Worm (Caenorhabditis elegans) whole organism, late embryonic: ENCODE measurements around the gene vit-2.

Experiments
- C08G9.2 ChIP-seq: sonication (generic microtip); optimal IDR thresholded peaks from 2 replicates; lab custom pipeline; 2016; ENCODE audit warnings: mild to moderate bottlenecking, missing genetic modification characterization, moderate library complexity, missing compliant biosample characterization
- C38D4.7 ChIP-seq: fragments of 200-800 bp; sonication (Bioruptor generic); optimal IDR thresholded peaks from 2 replicates; lab custom pipeline; 2018; ENCODE audit warnings: mild to moderate bottlenecking, missing genetic modification characterization, moderate library complexity, missing compliant biosample characterization
- K09A11.1 ChIP-seq: sonication (generic microtip); optimal IDR thresholded peaks from 2 replicates; lab custom pipeline; 2017; ENCODE audit warnings: antibody characterized with exemption, mild to moderate bottlenecking, missing genetic modification characterization, missing compliant biosample characterization; ENCODE audit not compliant: insufficient read depth
- T23F11.4 ChIP-seq: fragments of 200-800 bp; sonication (Bioruptor generic); optimal IDR thresholded peaks from 2 replicates; lab custom pipeline; 2018; ENCODE audit warnings: mild to moderate bottlenecking, missing genetic modification characterization, missing compliant biosample characterization
- Y22D7AL.16 ChIP-seq: sonication (generic microtip); optimal IDR thresholded peaks from 2 replicates; lab custom pipeline; 2016; ENCODE audit warnings: missing genetic modification characterization, missing compliant biosample characterization
- ama-1 ChIP-seq: fragments of 150-350 bp; optimal IDR thresholded peaks from 2 replicates; lab custom pipeline; 2014
- ceh-18 ChIP-seq: sonication (generic microtip); optimal IDR thresholded peaks from 2 replicates; lab custom pipeline; 2016; ENCODE audit warnings: missing genetic modification characterization, missing compliant biosample characterization
- ceh-19 ChIP-seq: fragments of 200-800 bp; sonication (Bioruptor generic); optimal IDR thresholded peaks from 2 replicates; lab custom pipeline; 2018; ENCODE audit warnings: mild to moderate bottlenecking, missing genetic modification characterization, missing compliant biosample characterization
- ceh-22 ChIP-seq: sonication (generic microtip); optimal IDR thresholded peaks from 2 replicates; lab custom pipeline; 2017; ENCODE audit warnings: missing biosample characterization, missing genetic modification characterization
- ceh-31 ChIP-seq: sonication (generic microtip); optimal IDR thresholded peaks from 2 replicates; lab custom pipeline; 2016; ENCODE audit warnings: missing genetic modification characterization, missing compliant biosample characterization
- ceh-34 ChIP-seq: sonication (generic microtip); optimal IDR thresholded peaks from 2 replicates; lab custom pipeline; 2016; ENCODE audit warnings: mild to moderate bottlenecking, missing genetic modification characterization, missing compliant biosample characterization
- ceh-45 ChIP-seq: fragments of 200-800 bp; sonication (Bioruptor generic); IDR thresholded peaks from 2 replicates; pipeline ENCODE4 v1.3.6; 2022; ENCODE audit warnings: missing genetic modification reagents, missing genetic modification characterization, missing compliant biosample characterization
- ceh-6 ChIP-seq: fragments of 200-800 bp; sonication (Bioruptor generic); optimal IDR thresholded peaks from 2 replicates; lab custom pipeline; 2018; ENCODE audit warnings: mild to moderate bottlenecking, missing genetic modification characterization, missing compliant biosample characterization
- che-1 ChIP-seq: sonication (generic microtip); optimal IDR thresholded peaks from 2 replicates; lab custom pipeline; 2016; ENCODE audit warnings: mild to moderate bottlenecking, missing genetic modification characterization, missing compliant biosample characterization
- dmd-4 ChIP-seq: sonication (generic microtip); optimal IDR thresholded peaks from 2 replicates; lab custom pipeline; 2016; ENCODE audit warnings: borderline replicate concordance, missing genetic modification characterization, missing compliant biosample characterization
- elt-4 ChIP-seq: sonication (generic microtip); optimal IDR thresholded peaks from 2 replicates; lab custom pipeline; 2016; ENCODE audit warnings: missing genetic modification characterization, missing compliant biosample characterization
- ets-4 ChIP-seq: sonication (generic microtip); optimal IDR thresholded peaks from 2 replicates; lab custom pipeline; 2016; ENCODE audit warnings: missing genetic modification characterization, missing compliant biosample characterization
- eyg-1 ChIP-seq: sonication (generic microtip); optimal IDR thresholded peaks from 2 replicates; lab custom pipeline; 2016; ENCODE audit warnings: missing genotype, missing genetic modification characterization, missing compliant biosample characterization
- fax-1 ChIP-seq: sonication (generic microtip); optimal IDR thresholded peaks from 2 replicates; lab custom pipeline; 2016; ENCODE audit warnings: missing genotype, missing genetic modification characterization, missing compliant biosample characterization
- fkh-6 ChIP-seq: sonication (generic microtip); optimal IDR thresholded peaks from 2 replicates; lab custom pipeline; 2016; ENCODE audit warnings: missing genetic modification characterization, missing compliant biosample characterization
- gmeb-2 ChIP-seq: sonication (generic microtip); optimal IDR thresholded peaks from 2 replicates; lab custom pipeline; 2016; ENCODE audit warnings: missing genetic modification characterization, inconsistent platforms, missing compliant biosample characterization
- hlh-15 ChIP-seq: sonication (generic microtip); optimal IDR thresholded peaks from 2 replicates; lab custom pipeline; 2016; ENCODE audit warnings: missing genetic modification characterization, missing compliant biosample characterization
- hlh-6 ChIP-seq: sonication (generic microtip); optimal IDR thresholded peaks from 2 replicates; lab custom pipeline; 2016; ENCODE audit warnings: missing genotype, missing genetic modification characterization, missing compliant biosample characterization
- hlh-8 ChIP-seq: sonication (generic microtip); optimal IDR thresholded peaks from 2 replicates; lab custom pipeline; 2016; ENCODE audit warnings: missing genotype, missing genetic modification characterization, missing compliant biosample characterization
- lim-6 ChIP-seq: sonication (generic microtip); optimal IDR thresholded peaks from 2 replicates; lab custom pipeline; 2016; ENCODE audit warnings: missing genetic modification characterization, missing compliant biosample characterization
- nfya-1 ChIP-seq: sonication (generic microtip); optimal IDR thresholded peaks from 2 replicates; lab custom pipeline; 2017; ENCODE audit warnings: missing genetic modification characterization, mild to moderate bottlenecking, missing compliant biosample characterization, antibody characterized with exemption, moderate library complexity
- nhr-11 ChIP-seq: fragments of 150-350 bp; optimal IDR thresholded peaks from 2 replicates; lab custom pipeline; 2014; ENCODE audit warnings: missing biosample characterization, missing genetic modification characterization
- nhr-232 ChIP-seq: sonication (generic microtip); optimal IDR thresholded peaks from 2 replicates; lab custom pipeline; 2016; ENCODE audit warnings: missing genetic modification characterization, missing compliant biosample characterization
- npax-4 ChIP-seq: sonication (generic microtip); optimal IDR thresholded peaks from 2 replicates; lab custom pipeline; 2016; ENCODE audit warnings: missing genetic modification characterization, missing compliant biosample characterization
- odd-2 ChIP-seq: sonication (generic microtip); optimal IDR thresholded peaks from 2 replicates; lab custom pipeline; 2017; ENCODE audit warnings: antibody characterized with exemption, mild to moderate bottlenecking, missing genetic modification characterization, missing compliant biosample characterization
- pax-1 ChIP-seq: fragments of 150-350 bp; optimal IDR thresholded peaks from 2 replicates; lab custom pipeline; 2014; ENCODE audit warnings: missing biosample characterization, missing genetic modification characterization
- pha-2 ChIP-seq: sonication (generic microtip); optimal IDR thresholded peaks from 2 replicates; lab custom pipeline; 2017; ENCODE audit warnings: mild to moderate bottlenecking, missing genetic modification characterization, missing compliant biosample characterization
- pha-4 ChIP-seq: fragments of 150-350 bp; optimal IDR thresholded peaks from 2 replicates; lab custom pipeline; 2018; ENCODE audit warnings: missing biosample characterization, missing genetic modification reagents, missing genetic modification characterization
- pqm-1 ChIP-seq: sonication (generic microtip); optimal IDR thresholded peaks from 2 replicates; lab custom pipeline; 2016; ENCODE audit warnings: missing genetic modification characterization, missing compliant biosample characterization
- pros-1 ChIP-seq: fragments of 150-350 bp; optimal IDR thresholded peaks from 2 replicates; lab custom pipeline; 2014; ENCODE audit warnings: missing biosample characterization, missing genetic modification reagents, missing genetic modification characterization
- ref-2 ChIP-seq: sonication (generic microtip); optimal IDR thresholded peaks from 2 replicates; lab custom pipeline; 2016; ENCODE audit warnings: missing genetic modification characterization, missing compliant biosample characterization
- rnt-1 ChIP-seq: sonication (generic microtip); optimal IDR thresholded peaks from 2 replicates; lab custom pipeline; 2016; ENCODE audit warnings: missing genetic modification characterization, missing compliant biosample characterization
- sox-2 ChIP-seq: fragments of 200-800 bp; sonication (Bioruptor generic); IDR thresholded peaks from 2 replicates; pipeline ENCODE4 v1.3.6; 2022; ENCODE audit warnings: missing genetic modification reagents, missing genetic modification characterization, missing compliant biosample characterization
- sox-4 ChIP-seq: sonication (generic microtip); optimal IDR thresholded peaks from 2 replicates; lab custom pipeline; 2017; ENCODE audit warnings: mild to moderate bottlenecking, missing genetic modification characterization, inconsistent platforms, missing compliant biosample characterization
- tbx-7 ChIP-seq: sonication (generic microtip); optimal IDR thresholded peaks from 2 replicates; lab custom pipeline; 2016; ENCODE audit warnings: missing genotype, missing genetic modification characterization, missing compliant biosample characterization
- ttx-3 ChIP-seq: sonication (generic microtip); optimal IDR thresholded peaks from 2 replicates; lab custom pipeline; 2016; ENCODE audit warnings: missing genetic modification reagents, missing genetic modification characterization, missing compliant biosample characterization
- unc-3 ChIP-seq, 2 experiments: fragments of 200-800 bp in 1 of 2; sonication (Bioruptor generic) in 1 of 2; sonication (generic microtip) in 1 of 2; conservative IDR thresholded peaks in 1 of 2; optimal IDR thresholded peaks in 1 of 2; 2 replicates each; pipeline versions ENCODE4 v1.3.6 to Lab custom; 2016 to 2022; ENCODE audit warnings: missing compliant biosample characterization in 2 of 2, missing genetic modification characterization in 2 of 2, missing genetic modification reagents in 1 of 2
- unc-55 ChIP-seq: sonication (generic microtip); optimal IDR thresholded peaks from 2 replicates; lab custom pipeline; 2017; ENCODE audit warnings: missing biosample characterization, missing genetic modification reagents, missing genetic modification characterization

The vit-2 gene

DNA sequence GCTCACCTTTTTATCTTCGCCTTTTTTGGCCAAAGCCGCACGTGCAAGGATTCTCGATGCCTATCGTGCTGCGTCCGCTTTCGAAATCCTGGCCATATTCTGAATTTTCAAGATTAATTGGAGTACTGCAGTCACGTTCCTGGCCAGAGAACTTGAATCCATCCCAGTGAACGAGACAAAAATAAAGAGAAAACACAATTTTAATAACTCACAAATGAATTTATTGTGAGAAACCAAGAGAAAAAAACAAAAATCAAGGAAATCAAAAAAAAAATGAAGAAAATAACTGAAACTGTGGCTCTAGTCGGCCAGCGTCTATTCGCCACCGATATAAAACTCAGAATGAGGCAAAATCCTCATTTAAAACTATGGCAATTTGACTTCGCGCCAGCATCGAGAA, 41.7 kb upstream of the vit-2 start, which contains the start of gene C24H10.4:
Gene C24H10.4 (minus strand): TSS at position 101 of the 400 bp plus-strand sequence.
- TF ChIP-seq dmd-4 (tag; lab: Kevin White, UChicago) (no peak), T23F11.4 (GFP tag; lab: Kevin White, UChicago) (no peak), tbx-7 (tag; lab: Kevin White, UChicago) (no peak), odd-2 (tag; lab: Kevin White, UChicago) (no peak), C38D4.7 (GFP tag; lab: Kevin White, UChicago) (no peak), K09A11.1 (tag; lab: Kevin White, UChicago) (no peak), nfya-1 (tag; lab: Kevin White, UChicago) (no peak), eyg-1 (tag; lab: Kevin White, UChicago) (no peak), pros-1 (no peak), hlh-8 (no peak), unc-55 (GFP tag; lab: Kevin White, UChicago) (no peak), ceh-45 (GFP tag; lab: Robert Waterston, UW) (no peak), nhr-11 (tag; lab: Kevin White, UChicago) (no peak), ref-2 (tag; lab: Kevin White, UChicago) (no peak), ceh-6 (GFP tag; lab: Kevin White, UChicago) (no peak), ceh-18 (tag; lab: Kevin White, UChicago) (no peak), ceh-34 (tag; lab: Kevin White, UChicago) (no peak), unc-3 (GFP tag; conservative IDR thresholded peaks at IDR 0.05; lab: Robert Waterston, UW) (no peak), unc-3 (tag; optimal IDR thresholded peaks at IDR 0.05; lab: Kevin White, UChicago) (no peak), pqm-1 (tag; lab: Kevin White, UChicago) (no peak), ets-4 (tag; lab: Kevin White, UChicago) (no peak)

DNA sequence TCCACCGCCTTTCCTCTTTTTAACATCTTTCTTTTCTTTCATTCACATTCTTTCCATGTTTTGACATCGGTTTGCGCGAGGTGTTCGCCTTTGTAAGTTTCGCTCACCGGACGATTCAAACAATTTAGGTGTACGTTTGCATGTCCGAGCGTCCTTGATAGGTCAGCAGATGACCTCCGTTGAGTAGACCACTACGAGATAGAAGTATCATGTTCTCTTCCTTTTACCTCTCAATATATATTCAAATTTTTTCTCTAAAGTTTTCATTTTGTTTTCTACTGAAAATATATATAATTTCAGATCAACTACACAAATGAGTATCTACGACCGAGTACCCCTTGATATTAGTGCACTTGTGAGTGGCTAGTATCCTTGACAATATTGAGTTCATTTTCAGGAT, 40.1 kb upstream of the vit-2 start, which contains the start of gene C24H10.3:
Gene C24H10.3 (plus strand): TSS at position 301 of the 400 bp plus-strand sequence.
- TF ChIP-seq ets-4 (tag; lab: Kevin White, UChicago) (no peak), ceh-19 (GFP tag; lab: Kevin White, UChicago) (no peak), che-1 (tag; lab: Kevin White, UChicago) (no peak), sox-2 (GFP tag; lab: Robert Waterston, UW) (no peak), ttx-3 (tag; lab: Kevin White, UChicago) (no peak), nhr-11 (tag; lab: Kevin White, UChicago) (no peak), ceh-22 (no peak), rnt-1 (tag; lab: Kevin White, UChicago) (no peak), unc-55 (GFP tag; lab: Kevin White, UChicago) (no peak), pha-2 (tag; lab: Kevin White, UChicago) (no peak)

DNA sequence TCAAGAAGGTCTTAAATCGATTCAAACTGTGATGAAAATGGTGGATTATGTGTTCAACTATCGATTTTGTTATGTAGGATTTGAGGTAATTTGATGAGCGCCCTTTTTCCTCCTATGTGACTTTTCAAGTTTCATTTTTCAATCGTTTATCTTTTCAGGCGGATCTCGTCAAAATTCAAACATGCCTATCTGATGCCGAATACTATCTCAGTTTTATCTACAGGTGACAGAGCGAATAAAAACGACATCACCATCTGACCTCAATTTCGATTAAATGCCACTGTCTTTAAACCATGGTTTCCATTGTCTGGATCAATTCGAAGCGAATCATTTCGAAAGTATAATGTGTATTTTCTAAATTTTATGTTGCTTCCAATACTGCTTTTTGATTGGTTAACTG, 39.1 kb upstream of the vit-2 start:
- TF ChIP-seq rnt-1 (tag; lab: Kevin White, UChicago) (peak; percentile 30), elt-4 (tag; lab: Kevin White, UChicago) (no peak)

DNA sequence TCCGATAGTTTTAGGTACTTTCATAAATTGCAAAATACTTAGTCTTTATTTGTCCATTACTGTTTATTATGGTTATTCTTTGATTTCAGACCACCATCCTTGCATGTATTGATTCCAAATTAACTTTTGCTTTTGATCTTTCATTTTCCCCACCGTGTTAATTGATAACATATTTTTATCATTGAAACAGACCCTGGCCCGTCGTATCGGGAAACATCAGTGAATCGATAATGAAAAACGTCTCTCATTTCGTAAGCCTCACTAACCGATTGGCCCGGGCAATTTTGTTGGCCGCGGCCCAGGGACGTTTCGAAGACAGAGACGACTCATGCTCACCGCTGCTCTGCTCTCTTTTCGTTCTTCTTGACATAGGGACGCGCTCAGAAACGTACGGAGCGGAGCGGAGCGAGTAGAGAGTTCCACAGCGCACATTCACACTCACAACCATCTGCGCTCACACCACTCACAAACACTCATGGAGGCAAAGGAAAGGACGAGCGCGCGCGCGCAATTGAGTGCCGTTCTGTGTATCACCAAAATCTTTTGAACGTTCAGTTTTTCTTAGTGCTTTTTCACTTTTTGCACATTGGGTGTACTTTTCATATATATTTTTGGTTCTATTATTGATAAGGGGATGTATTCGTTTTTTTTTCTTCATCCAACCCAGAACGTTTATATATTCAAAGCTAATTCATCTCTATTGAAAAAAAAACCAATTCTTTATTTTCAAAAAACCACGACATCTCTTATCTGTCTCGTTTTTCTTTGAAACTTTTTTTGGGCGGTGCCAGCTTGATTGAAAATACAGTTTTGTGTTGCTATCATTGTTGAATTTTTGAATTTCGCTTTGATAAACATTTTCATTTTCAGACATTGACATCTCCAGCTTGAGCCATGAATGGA, 36.8 kb upstream of the vit-2 start, which contains the start of gene C24H10.2:
Gene C24H10.2 (plus strand): TSS at position 853 of the 903 bp plus-strand sequence.
- TF ChIP-seq unc-3 (GFP tag; conservative IDR thresholded peaks at IDR 0.05; lab: Robert Waterston, UW), result no peak
- no peak for TF ChIP-seq unc-3 (tag; optimal IDR thresholded peaks at IDR 0.05; lab: Kevin White, UChicago)
- no peak for TF ChIP-seq Y22D7AL.16 (tag; lab: Kevin White, UChicago)
- TF ChIP-seq ceh-31 (tag; lab: Kevin White, UChicago), result peak; percentile 54
- no peak for TF ChIP-seq gmeb-2 (tag; lab: Kevin White, UChicago)
- peak; percentile 7 for TF ChIP-seq fkh-6 (tag; lab: Kevin White, UChicago)
- TF ChIP-seq ama-1, result no peak
- TF ChIP-seq pax-1 (tag; lab: Kevin White, UChicago), result no peak
- TF ChIP-seq npax-4 (tag; lab: Kevin White, UChicago), result no peak
- no peak for TF ChIP-seq tbx-7 (tag; lab: Kevin White, UChicago)
- peak; percentile 20 for TF ChIP-seq ets-4 (tag; lab: Kevin White, UChicago)
- no peak for TF ChIP-seq rnt-1 (tag; lab: Kevin White, UChicago)
- TF ChIP-seq sox-4 (tag; lab: Kevin White, UChicago), result no peak
- no peak for TF ChIP-seq sox-2 (GFP tag; lab: Robert Waterston, UW)
- no peak for TF ChIP-seq lim-6 (tag; lab: Kevin White, UChicago)
- peak; percentile 20 for TF ChIP-seq ref-2 (tag; lab: Kevin White, UChicago)
- no peak for TF ChIP-seq pha-4 (tag; lab: Kevin White, UChicago)
- peak; percentile 25 for TF ChIP-seq C08G9.2 (tag; lab: Kevin White, UChicago)
- TF ChIP-seq fax-1 (tag; lab: Kevin White, UChicago), result no peak
- TF ChIP-seq che-1 (tag; lab: Kevin White, UChicago), result no peak
- no peak for TF ChIP-seq hlh-15
- TF ChIP-seq nhr-232 (tag; lab: Kevin White, UChicago), result no peak
- no peak for TF ChIP-seq hlh-6 (tag; lab: Kevin White, UChicago)
